Fruit fly (Drosophila melanogaster) whole organism, prepupa: ENCODE measurements around the gene Alp11.

Experiments used
- Blimp-1 ChIP-seq: fragments of 200-800 bp; sonication (Bioruptor generic); optimal IDR thresholded peaks from 3 replicates; lab custom pipeline; 2017; ENCODE audit warnings: missing biosample characterization, missing genetic modification characterization, mild to moderate bottlenecking, moderate library complexity, missing genetic modification reagents
- CG10669 ChIP-seq: fragments of 200-800 bp; sonication (Bioruptor generic); optimal IDR thresholded peaks from 3 replicates; lab custom pipeline; 2018; ENCODE audit warnings: missing biosample characterization, mild to moderate bottlenecking, missing genetic modification characterization, moderate library complexity
- CG11294 ChIP-seq: fragments of 200-800 bp; sonication (Bioruptor generic); IDR thresholded peaks from 2 replicates; pipeline ENCODE4 v1.3.6; 2022; ENCODE audit warnings: missing biosample characterization, missing genetic modification characterization
- CG11762 ChIP-seq: fragments of 200-800 bp; sonication (Bioruptor generic); optimal IDR thresholded peaks from 3 replicates; lab custom pipeline; 2016; ENCODE audit warnings: missing biosample characterization, missing genetic modification characterization; ENCODE audit not compliant: insufficient read depth
- CG11902 ChIP-seq: fragments of 200-800 bp; sonication (Bioruptor generic); optimal IDR thresholded peaks from 3 replicates; lab custom pipeline; 2016; ENCODE audit warnings: missing biosample characterization, missing genetic modification characterization
- CG1621 ChIP-seq: fragments of 200-800 bp; sonication (Bioruptor generic); optimal IDR thresholded peaks from 3 replicates; lab custom pipeline; 2018; ENCODE audit warnings: missing biosample characterization, mild to moderate bottlenecking, missing genetic modification characterization
- CG32006 ChIP-seq: fragments of 200-800 bp; sonication (Bioruptor generic); optimal IDR thresholded peaks from 3 replicates; lab custom pipeline; 2017; ENCODE audit warnings: missing biosample characterization, mild to moderate bottlenecking, missing genetic modification characterization
- CG4318 ChIP-seq: fragments of 200-800 bp; sonication (Bioruptor generic); optimal IDR thresholded peaks from 3 replicates; lab custom pipeline; 2017; ENCODE audit warnings: missing biosample characterization, mild to moderate bottlenecking, missing genetic modification characterization
- CG6276 ChIP-seq: fragments of 200-800 bp; sonication (Bioruptor generic); optimal IDR thresholded peaks from 2 replicates; lab custom pipeline; 2017; ENCODE audit warnings: missing biosample characterization, mild to moderate bottlenecking, missing genetic modification characterization
- CG6792 ChIP-seq: fragments of 200-800 bp; sonication (Bioruptor generic); optimal IDR thresholded peaks from 3 replicates; lab custom pipeline; 2016; ENCODE audit warnings: missing biosample characterization, missing genetic modification characterization
- CG6808 ChIP-seq: fragments of 200-800 bp; sonication (Bioruptor generic); optimal IDR thresholded peaks from 3 replicates; lab custom pipeline; 2017; ENCODE audit warnings: missing biosample characterization, missing genetic modification characterization, mild to moderate bottlenecking, moderate library complexity, missing genetic modification reagents
- CG6854 ChIP-seq: fragments of 200-800 bp; sonication (Bioruptor generic); optimal IDR thresholded peaks from 2 replicates; lab custom pipeline; 2017; ENCODE audit warnings: missing biosample characterization, mild to moderate bottlenecking, missing genetic modification characterization
- CG7368 ChIP-seq: fragments of 200-800 bp; sonication (Bioruptor generic); optimal IDR thresholded peaks from 3 replicates; lab custom pipeline; 2016; ENCODE audit warnings: missing biosample characterization, missing genetic modification characterization
- CG8119 ChIP-seq: fragments of 200-800 bp; sonication (Bioruptor generic); IDR thresholded peaks from 3 replicates; pipeline ENCODE4 v1.3.6; 2022; ENCODE audit warnings: missing biosample characterization, missing genetic modification characterization
- CG8319 ChIP-seq: fragments of 200-800 bp; sonication (Bioruptor generic); optimal IDR thresholded peaks from 3 replicates; lab custom pipeline; 2016; ENCODE audit warnings: missing biosample characterization, missing genetic modification characterization
- CG9139 ChIP-seq: fragments of 200-800 bp; sonication (Bioruptor generic); optimal IDR thresholded peaks from 3 replicates; lab custom pipeline; 2017; ENCODE audit warnings: missing biosample characterization, mild to moderate bottlenecking, missing genetic modification characterization
- Eip75B ChIP-seq: fragments of 200-800 bp; sonication (Bioruptor generic); optimal IDR thresholded peaks from 3 replicates; lab custom pipeline; 2016; ENCODE audit warnings: missing biosample characterization, missing genetic modification characterization
- Eip78C ChIP-seq: fragments of 200-800 bp; sonication (Bioruptor generic); peaks from one replicate; lab custom pipeline; 2016; ENCODE audit warnings: missing biosample characterization, missing genetic modification characterization
- Ets21C ChIP-seq: fragments of 200-800 bp; sonication (Bioruptor generic); optimal IDR thresholded peaks from 3 replicates; lab custom pipeline; 2016; ENCODE audit warnings: missing biosample characterization, missing genetic modification characterization
- Ets96B ChIP-seq: fragments of 200-800 bp; optimal IDR thresholded peaks from 2 replicates; lab custom pipeline; 2019; ENCODE audit warnings: missing biosample characterization, mild to moderate bottlenecking, missing genetic modification characterization, moderate library complexity
- Gug ChIP-seq: fragments of 200-800 bp; sonication (Bioruptor generic); IDR thresholded peaks from 2 replicates; pipeline ENCODE4 v1.3.6; 2022; ENCODE audit warnings: missing biosample characterization, missing genetic modification characterization
- Hr38 ChIP-seq: sonication (Bioruptor generic); optimal IDR thresholded peaks from 2 replicates; lab custom pipeline; 2016; ENCODE audit warnings: missing biosample characterization, missing genetic modification characterization
- Hr4 ChIP-seq: fragments of 200-800 bp; sonication (Bioruptor generic); optimal IDR thresholded peaks from 3 replicates; lab custom pipeline; 2016; ENCODE audit warnings: missing biosample characterization, missing genetic modification characterization
- Met ChIP-seq: fragments of 200-800 bp; sonication (Bioruptor generic); optimal IDR thresholded peaks from 3 replicates; lab custom pipeline; 2016; ENCODE audit warnings: missing biosample characterization, missing genetic modification characterization
- OdsH ChIP-seq: fragments of 200-800 bp; sonication (Bioruptor generic); optimal IDR thresholded peaks from 3 replicates; lab custom pipeline; 2016; ENCODE audit warnings: missing biosample characterization, missing genetic modification characterization
- Smox ChIP-seq: fragments of 200-800 bp; sonication (Bioruptor generic); optimal IDR thresholded peaks from 3 replicates; lab custom pipeline; 2016; ENCODE audit warnings: missing biosample characterization, missing genetic modification characterization
- Sox102F ChIP-seq: fragments of 200-800 bp; sonication (Bioruptor generic); optimal IDR thresholded peaks from 2 replicates; lab custom pipeline; 2016; ENCODE audit warnings: missing biosample characterization, mild to moderate bottlenecking, missing genetic modification characterization
- Sox14 ChIP-seq: fragments of 200-800 bp; sonication (Bioruptor generic); optimal IDR thresholded peaks from 3 replicates; lab custom pipeline; 2016; ENCODE audit warnings: missing biosample characterization, missing genetic modification characterization
- Sox15 ChIP-seq: fragments of 200-800 bp; sonication (Bioruptor generic); optimal IDR thresholded peaks from 3 replicates; lab custom pipeline; 2016; ENCODE audit warnings: missing biosample characterization, missing genetic modification characterization
- acj6 ChIP-seq: fragments of 200-800 bp; sonication (Bioruptor generic); optimal IDR thresholded peaks from 3 replicates; lab custom pipeline; 2016; ENCODE audit warnings: missing biosample characterization, missing genetic modification characterization
- dac ChIP-seq: fragments of 200-800 bp; sonication (Bioruptor generic); optimal IDR thresholded peaks from 2 replicates; lab custom pipeline; 2017; ENCODE audit warnings: missing biosample characterization, mild to moderate bottlenecking, missing genetic modification characterization
- dsx ChIP-seq: fragments of 200-800 bp; optimal IDR thresholded peaks from 3 replicates; lab custom pipeline; 2019; ENCODE audit warnings: missing biosample characterization, mild to moderate bottlenecking, missing genetic modification characterization, moderate library complexity; ENCODE audit not compliant: poor library complexity, severe bottlenecking
- eg ChIP-seq: fragments of 200-800 bp; sonication (Bioruptor generic); IDR thresholded peaks from 3 replicates; pipeline ENCODE4 v1.3.6; 2022; ENCODE audit warnings: missing biosample characterization, missing genetic modification characterization
- esn ChIP-seq: fragments of 200-800 bp; sonication (Bioruptor generic); optimal IDR thresholded peaks from 2 replicates; lab custom pipeline; 2016; ENCODE audit warnings: missing biosample characterization, mild to moderate bottlenecking, missing genetic modification characterization, moderate library complexity
- fd59A ChIP-seq: fragments of 200-800 bp; sonication (Bioruptor generic); optimal IDR thresholded peaks from 2 replicates; lab custom pipeline; 2017; ENCODE audit warnings: missing biosample characterization, mild to moderate bottlenecking, missing genetic modification characterization, missing genetic modification reagents
- fd85E ChIP-seq: fragments of 200-800 bp; sonication (Bioruptor generic); optimal IDR thresholded peaks from 3 replicates; lab custom pipeline; 2016; ENCODE audit warnings: missing biosample characterization, missing genetic modification characterization
- fkh ChIP-seq: fragments of 200-800 bp; sonication (Bioruptor generic); optimal IDR thresholded peaks from 3 replicates; lab custom pipeline; 2017; ENCODE audit warnings: missing biosample characterization, mild to moderate bottlenecking, missing genetic modification characterization, moderate library complexity
- lz ChIP-seq: fragments of 200-800 bp; sonication (Bioruptor generic); optimal IDR thresholded peaks from 3 replicates; lab custom pipeline; 2016; ENCODE audit warnings: missing biosample characterization, missing genetic modification characterization
- net ChIP-seq: fragments of 200-800 bp; sonication (Bioruptor generic); optimal IDR thresholded peaks from 3 replicates; lab custom pipeline; 2016; ENCODE audit warnings: missing biosample characterization, missing genetic modification characterization
- pdm3 ChIP-seq: fragments of 200-800 bp; sonication (Bioruptor generic); optimal IDR thresholded peaks from 3 replicates; lab custom pipeline; 2016; ENCODE audit warnings: missing biosample characterization, missing genetic modification characterization
- salr ChIP-seq, 2 experiments: fragments of 200-800 bp; sonication (Bioruptor generic); optimal IDR thresholded peaks; 3 replicates each; lab custom pipeline; 2016 to 2018; ENCODE audit warnings: missing biosample characterization in 2 of 2, missing genetic modification characterization in 2 of 2, mild to moderate bottlenecking in 1 of 2
- ss ChIP-seq, 2 experiments: fragments of 200-800 bp; sonication (Bioruptor generic); optimal IDR thresholded peaks; 2 replicates in 1 of 2; 3 replicates in 1 of 2; lab custom pipeline; 2017 to 2018; ENCODE audit warnings: mild to moderate bottlenecking in 2 of 2, missing biosample characterization in 2 of 2, missing genetic modification characterization in 2 of 2, moderate library complexity in 1 of 2
- svp ChIP-seq: fragments of 200-800 bp; sonication (Bioruptor generic); peaks from one replicate; lab custom pipeline; 2016; ENCODE audit warnings: missing biosample characterization, missing genetic modification characterization
- topi ChIP-seq: fragments of 200-800 bp; sonication (Bioruptor generic); optimal IDR thresholded peaks from 3 replicates; lab custom pipeline; 2016; ENCODE audit warnings: missing biosample characterization, missing genetic modification characterization

Gene Alp11

DNA sequence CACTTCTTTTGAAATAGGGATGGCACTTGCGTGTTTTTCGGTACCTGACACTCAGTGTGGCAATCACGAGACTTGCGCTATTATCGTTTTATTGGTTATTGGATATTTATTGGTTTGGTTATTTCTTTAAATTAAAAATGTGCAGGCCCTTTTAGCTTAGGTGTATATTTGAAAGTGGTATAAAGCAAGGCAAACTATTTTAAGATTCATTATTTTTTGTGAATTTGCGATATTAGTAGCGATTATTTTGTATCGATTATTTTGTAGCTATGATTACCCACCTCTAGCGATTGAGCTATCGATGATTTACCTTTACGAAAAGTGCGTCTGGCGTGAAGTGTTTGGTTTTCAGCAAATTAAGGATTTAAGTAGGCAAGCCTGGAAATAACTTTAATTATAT, 4.7 kb upstream of the Alp11 start, which contains the start of the genes CG9215 and CG8097 (continued):
- TF ChIP-seq CG9139 (no peak), dsx (GFP tag; lab: Kevin White, UChicago) (no peak), acj6 (GFP tag; lab: Kevin White, UChicago) (no peak), CG4318 (no peak), Eip75B (GFP tag; lab: Kevin White, UChicago) (no peak), OdsH (GFP tag; lab: Kevin White, UChicago) (no peak), CG8319 (GFP tag; lab: Kevin White, UChicago) (no peak), CG11294 (GFP tag; lab: Robert Waterston, UW) (no peak), dac (GFP tag; lab: Kevin White, UChicago) (no peak), Sox14 (GFP tag; lab: Kevin White, UChicago) (peak; percentile 46), CG6276 (GFP tag; lab: Kevin White, UChicago) (no peak), Sox15 (GFP tag; lab: Kevin White, UChicago) (peak; percentile 13), topi (GFP tag; lab: Kevin White, UChicago) (peak; percentile 50), CG6854 (GFP tag; lab: Kevin White, UChicago) (no peak), CG10669 (GFP tag; lab: Kevin White, UChicago) (no peak), fkh (GFP tag; lab: Kevin White, UChicago) (no peak), Ets21C (peak; percentile 49), CG7368 (GFP tag; lab: Kevin White, UChicago) (no peak), CG8119 (GFP tag; lab: Robert Waterston, UW) (no peak), CG11762 (GFP tag; lab: Kevin White, UChicago) (no peak), Eip78C (GFP tag; lab: Kevin White, UChicago) (peak; percentile 63), Blimp-1 (no peak), CG11902 (GFP tag; lab: Kevin White, UChicago) (no peak), CG6792 (GFP tag; lab: Kevin White, UChicago) (no peak)

DNA sequence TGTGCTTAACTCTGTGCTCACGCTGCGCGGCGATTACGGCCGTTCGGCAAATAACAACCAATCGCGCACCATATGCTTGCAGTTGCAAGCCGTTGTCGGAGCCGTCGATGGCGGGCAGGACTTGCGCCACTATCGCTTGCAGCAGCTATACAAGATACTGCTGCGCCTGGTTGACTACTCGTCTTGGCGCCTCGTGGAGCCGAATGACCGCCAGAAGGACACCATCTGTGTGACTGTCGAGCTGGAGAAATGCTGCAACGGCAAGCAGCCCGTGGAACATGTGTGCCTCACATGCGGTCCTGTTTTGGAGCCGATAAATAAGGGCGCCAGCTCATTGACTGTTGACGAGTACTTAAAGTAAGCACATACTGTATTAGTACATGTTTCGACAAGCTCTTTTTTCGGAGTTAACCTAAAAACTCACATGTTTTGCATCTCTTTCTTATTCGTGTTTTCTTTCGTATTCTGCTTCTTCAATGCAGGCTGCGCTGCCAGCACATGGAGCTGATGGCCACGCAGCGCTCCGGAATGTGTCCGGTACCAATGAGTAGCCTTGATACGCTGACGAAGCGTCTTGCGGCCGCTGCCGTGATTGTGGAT, 3.6 kb upstream of the Alp11 start:
- TF ChIP-seq svp (no peak), Eip78C (GFP tag; lab: Kevin White, UChicago) (peak; percentile 48)

DNA sequence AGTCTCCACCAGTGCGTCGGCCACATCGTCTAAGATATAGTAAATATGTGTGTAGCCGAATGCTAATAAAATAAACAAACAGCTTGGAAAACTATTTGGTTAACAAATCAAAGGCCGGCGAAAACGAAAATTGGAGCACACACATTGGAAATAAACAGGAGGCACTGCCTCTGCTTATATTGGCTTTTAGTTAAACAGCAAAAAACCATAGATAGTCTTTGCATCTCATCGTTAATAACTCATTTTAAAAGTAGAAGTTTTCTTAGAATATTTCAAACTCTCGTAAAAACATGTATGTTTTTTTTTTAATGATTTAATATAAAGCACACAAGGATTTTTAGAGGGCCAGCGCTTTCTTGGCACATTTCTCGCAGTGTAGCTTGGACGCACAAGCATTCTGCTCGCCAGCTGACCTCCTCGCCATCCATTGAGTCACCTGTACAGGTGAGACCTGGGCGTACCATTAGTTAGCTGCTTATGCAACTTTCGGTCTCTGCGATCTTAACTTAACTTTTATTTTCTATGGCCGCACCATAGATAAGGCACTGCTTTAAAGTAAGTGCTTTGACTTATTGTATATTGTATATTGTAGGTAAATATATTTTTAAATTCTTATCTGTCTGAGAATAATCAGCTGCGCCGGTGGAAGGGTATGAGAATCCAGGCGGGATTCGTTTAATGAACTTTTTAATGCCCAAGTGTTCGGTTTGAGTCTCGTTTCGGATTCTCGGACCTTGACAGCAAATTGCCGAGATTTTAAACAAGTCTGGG, 4.4 kb downstream of the Alp11 start:
- peak; percentile 41 for TF ChIP-seq Eip78C (GFP tag; lab: Kevin White, UChicago)
- no peak for TF ChIP-seq CG32006 (GFP tag; lab: Kevin White, UChicago)
- TF ChIP-seq svp = peak; percentile 71
- no peak for TF ChIP-seq fd59A
- TF ChIP-seq CG11294 (GFP tag; lab: Robert Waterston, UW) = no peak
- no peak for TF ChIP-seq CG11762 (GFP tag; lab: Kevin White, UChicago)
- no peak for TF ChIP-seq ss (GFP tag; optimal IDR thresholded peaks at IDR 0.05; lab: Kevin White, UChicago)
- TF ChIP-seq dsx (GFP tag; lab: Kevin White, UChicago) = no peak
- TF ChIP-seq OdsH (GFP tag; lab: Kevin White, UChicago) = no peak
- no peak for TF ChIP-seq pdm3
- no peak for TF ChIP-seq CG1621 (tag; lab: Kevin White, UChicago)
- no peak for TF ChIP-seq CG6808 (GFP tag; lab: Kevin White, UChicago)
- no peak for TF ChIP-seq Smox (GFP tag; lab: Kevin White, UChicago)
- TF ChIP-seq esn (GFP tag; lab: Kevin White, UChicago) = peak; percentile 7
- TF ChIP-seq fd85E (GFP tag; lab: Kevin White, UChicago) = no peak
- TF ChIP-seq net (GFP tag; lab: Kevin White, UChicago) = no peak
- no peak for TF ChIP-seq lz (GFP tag; lab: Kevin White, UChicago)
- TF ChIP-seq salr (GFP tag; optimal IDR thresholded peaks at IDR 0.05; lab: Kevin White, UChicago) = no peak
- TF ChIP-seq Hr38 = no peak
- no peak for TF ChIP-seq CG8319 (GFP tag; lab: Kevin White, UChicago)
- TF ChIP-seq Hr4 = no peak
- TF ChIP-seq Ets21C = no peak
- TF ChIP-seq Gug = no peak
- no peak for TF ChIP-seq Sox102F (GFP tag; lab: Kevin White, UChicago)
- no peak for TF ChIP-seq eg
- 0 out of 3 replicates have a peak, but pooled peaks have one; percentile 30 for TF ChIP-seq CG8119 (GFP tag; lab: Robert Waterston, UW)
- no peak for TF ChIP-seq Ets96B (tag; lab: Kevin White, UChicago)
- no peak for TF ChIP-seq Met
- TF ChIP-seq Sox14 (GFP tag; lab: Kevin White, UChicago) = no peak
- no peak for TF ChIP-seq dac (GFP tag; lab: Kevin White, UChicago)
- no peak for TF ChIP-seq CG6792 (GFP tag; lab: Kevin White, UChicago)
